Worm (Caenorhabditis elegans) whole organism, mixed stage, embryonic: Measurements from ENCODE around the gene F35E8.1.
"Not testable (repeated sequence)": the region's sequence is repeated elsewhere in the genome, so short reads cannot be mapped to it uniquely, and the experiment has no call there.

Source experiments
- M03D4.4 ChIP-seq: sonication (generic microtip); optimal IDR thresholded peaks from 2 replicates; lab custom pipeline; 2017; ENCODE audit warnings: mild to moderate bottlenecking, missing genetic modification characterization, missing compliant biosample characterization
- blmp-1 ChIP-seq: fragments of 150-350 bp; optimal IDR thresholded peaks from 2 replicates; lab custom pipeline; 2014; ENCODE audit warnings: missing biosample characterization, missing genetic modification characterization
- ceh-39 ChIP-seq: fragments of 150-350 bp; optimal IDR thresholded peaks from 2 replicates; lab custom pipeline; 2014; ENCODE audit warnings: missing biosample characterization, missing genetic modification characterization
- ceh-43 ChIP-seq: fragments of 200-800 bp; sonication (Bioruptor generic); optimal IDR thresholded peaks from 2 replicates; lab custom pipeline; 2018; ENCODE audit warnings: mild to moderate bottlenecking, missing genetic modification characterization, moderate library complexity, missing compliant biosample characterization
- ceh-83 ChIP-seq: fragments of 200-800 bp; sonication (Bioruptor generic); optimal IDR thresholded peaks from 2 replicates; lab custom pipeline; 2018; ENCODE audit warnings: mild to moderate bottlenecking, missing genetic modification characterization, missing compliant biosample characterization
- ces-1 ChIP-seq: fragments of 150-350 bp; optimal IDR thresholded peaks from 2 replicates; lab custom pipeline; 2014; ENCODE audit warnings: missing biosample characterization, missing genetic modification reagents, missing genetic modification characterization
- elt-3 ChIP-seq: fragments of 150-350 bp; optimal IDR thresholded peaks from 2 replicates; lab custom pipeline; 2014; ENCODE audit warnings: missing biosample characterization, missing genetic modification characterization
- flh-1 ChIP-seq: fragments of 200-800 bp; sonication (Bioruptor generic); optimal IDR thresholded peaks from 2 replicates; lab custom pipeline; 2018; ENCODE audit warnings: mild to moderate bottlenecking, missing genetic modification characterization, moderate library complexity, missing compliant biosample characterization
- ham-2 ChIP-seq: fragments of 200-800 bp; sonication (Bioruptor generic); optimal IDR thresholded peaks from 2 replicates; lab custom pipeline; 2018; ENCODE audit warnings: mild to moderate bottlenecking, missing genetic modification characterization, missing compliant biosample characterization
- hlh-1 ChIP-seq: fragments of 150-350 bp; optimal IDR thresholded peaks from 2 replicates; lab custom pipeline; 2014; ENCODE audit warnings: missing biosample characterization, missing genetic modification reagents, missing genetic modification characterization
- lin-32 ChIP-seq: fragments of 200-800 bp; sonication (Bioruptor generic); optimal IDR thresholded peaks from 2 replicates; lab custom pipeline; 2018; ENCODE audit warnings: mild to moderate bottlenecking, missing genetic modification characterization, missing compliant biosample characterization
- lsy-2 ChIP-seq: fragments of 150-350 bp; optimal IDR thresholded peaks from 2 replicates; lab custom pipeline; 2014; ENCODE audit warnings: missing biosample characterization, missing genetic modification characterization
- mab-5 ChIP-seq: fragments of 150-350 bp; optimal IDR thresholded peaks from 2 replicates; lab custom pipeline; 2014; ENCODE audit warnings: missing biosample characterization, missing genetic modification characterization
- mep-1 ChIP-seq: fragments of 150-350 bp; optimal IDR thresholded peaks from 2 replicates; lab custom pipeline; 2017; ENCODE audit warnings: missing biosample characterization, missing genetic modification reagents, missing genetic modification characterization, inconsistent platforms
- nhr-2 ChIP-seq: fragments of 150-350 bp; optimal IDR thresholded peaks from 2 replicates; lab custom pipeline; 2014; ENCODE audit warnings: missing biosample characterization, missing genetic modification characterization
- nhr-237 ChIP-seq: fragments of 150-350 bp; optimal IDR thresholded peaks from 2 replicates; lab custom pipeline; 2014; ENCODE audit warnings: missing biosample characterization, missing genetic modification characterization
- nhr-28 ChIP-seq: fragments of 150-350 bp; optimal IDR thresholded peaks from 2 replicates; lab custom pipeline; 2014; ENCODE audit warnings: missing biosample characterization, missing genetic modification characterization
- nhr-76 ChIP-seq: sonication (generic microtip); optimal IDR thresholded peaks from 2 replicates; lab custom pipeline; 2017; ENCODE audit warnings: missing biosample characterization, missing genetic modification characterization
- sem-2 ChIP-seq: fragments of 200-800 bp; sonication (Bioruptor generic); optimal IDR thresholded peaks from 2 replicates; lab custom pipeline; 2018; ENCODE audit warnings: mild to moderate bottlenecking, missing genetic modification characterization, missing compliant biosample characterization
- sptf-1 ChIP-seq: sonication (generic microtip); optimal IDR thresholded peaks from 2 replicates; lab custom pipeline; 2017; ENCODE audit warnings: mild to moderate bottlenecking, missing genetic modification characterization, moderate library complexity, missing compliant biosample characterization
- tbx-8 ChIP-seq: fragments of 200-800 bp; sonication (Bioruptor generic); optimal IDR thresholded peaks from 2 replicates; lab custom pipeline; 2018; ENCODE audit warnings: mild to moderate bottlenecking, missing genetic modification characterization, moderate library complexity, missing compliant biosample characterization
- unc-120 ChIP-seq: sonication (generic microtip); optimal IDR thresholded peaks from 2 replicates; lab custom pipeline; 2017; ENCODE audit warnings: missing genetic modification characterization, missing compliant biosample characterization; ENCODE audit not compliant: poor library complexity, severe bottlenecking
- unc-39 ChIP-seq: fragments of 150-350 bp; optimal IDR thresholded peaks from 2 replicates; lab custom pipeline; 2014; ENCODE audit warnings: missing biosample characterization, missing genetic modification characterization
- unc-62 ChIP-seq: fragments of 150-350 bp; optimal IDR thresholded peaks from 2 replicates; lab custom pipeline; 2014; ENCODE audit warnings: missing biosample characterization, missing genetic modification reagents, missing genetic modification characterization
- zip-8 ChIP-seq: fragments of 150-350 bp; optimal IDR thresholded peaks from 2 replicates; lab custom pipeline; 2014; ENCODE audit warnings: missing biosample characterization, missing genetic modification characterization

Gene F35E8.1

ce11 chrV:15932390-15932789 lies 27.0 kb upstream of the F35E8.1 start, which contains the start of gene srw-26:
TSS of gene srw-26 (minus strand) at chrV:15932490.
- no peak for TF ChIP-seq zip-8
- no peak for TF ChIP-seq sem-2 (GFP tag; lab: Kevin White, UChicago)

ce11 chrV:15929882-15930281 lies 24.5 kb upstream of the F35E8.1 start, which contains the start of gene srbc-77:
TSS of gene srbc-77 (plus strand) at chrV:15930182.
- not testable (repeated sequence) for TF ChIP-seq unc-62 (GFP tag; lab: Kevin White, UChicago); blmp-1; sem-2 (GFP tag; lab: Kevin White, UChicago)

ce11 chrV:15928325-15928724 lies 22.9 kb upstream of the F35E8.1 start, which contains the start of gene pzf-1:
TSS of gene pzf-1 (minus strand) at chrV:15928425.
- TF ChIP-seq M03D4.4 (tag; lab: Kevin White, UChicago) (no peak), nhr-28 (tag; lab: Kevin White, UChicago) (no peak), lsy-2 (tag; lab: Kevin White, UChicago) (no peak), ceh-43 (GFP tag; lab: Kevin White, UChicago) (no peak), flh-1 (GFP tag; lab: Kevin White, UChicago) (no peak), hlh-1 (no peak), ceh-83 (GFP tag; lab: Kevin White, UChicago) (no peak), nhr-2 (no peak), unc-39 (tag; lab: Kevin White, UChicago) (no peak), sem-2 (GFP tag; lab: Kevin White, UChicago) (no peak), nhr-237 (tag; lab: Kevin White, UChicago) (no peak), elt-3 (tag; lab: Kevin White, UChicago) (no peak), tbx-8 (GFP tag; lab: Kevin White, UChicago) (no peak), unc-120 (tag; lab: Kevin White, UChicago) (no peak), ham-2 (GFP tag; lab: Kevin White, UChicago) (no peak)
- TF ChIP-seq, all 35 proteins: peak for 0

ce11 chrV:15924307-15924706 lies 18.9 kb upstream of the F35E8.1 start, which contains the start of gene nhr-108:
TSS of gene nhr-108 (minus strand) at chrV:15924472.
- TF ChIP-seq unc-120 (tag; lab: Kevin White, UChicago), result no peak
- no peak for TF ChIP-seq ceh-83 (GFP tag; lab: Kevin White, UChicago)
- TF ChIP-seq nhr-237 (tag; lab: Kevin White, UChicago), result no peak
- TF ChIP-seq ces-1 (GFP tag; lab: Kevin White, UChicago), result no peak
- no peak for TF ChIP-seq ceh-43 (GFP tag; lab: Kevin White, UChicago)
- no peak for TF ChIP-seq nhr-76 (tag; lab: Kevin White, UChicago)
- no peak for TF ChIP-seq sem-2 (GFP tag; lab: Kevin White, UChicago)

- TF ChIP-seq lsy-2 (tag; lab: Kevin White, UChicago) (no peak), flh-1 (GFP tag; lab: Kevin White, UChicago) (no peak), nhr-76 (tag; lab: Kevin White, UChicago) (no peak), zip-8 (no peak), sem-2 (GFP tag; lab: Kevin White, UChicago) (no peak), mab-5 (tag; lab: Kevin White, UChicago) (no peak), sptf-1 (no peak), unc-120 (tag; lab: Kevin White, UChicago) (no peak)
Observed at ce11 chrV:15922979-15923378, 17.5 kb upstream of the F35E8.1 start, which contains the start of gene F35E8.13. TSS of gene F35E8.13 (plus strand) at chrV:15923279.

ce11 chrV:15921102-15921501 lies 15.7 kb upstream of the F35E8.1 start, which contains the start of gene cdr-1:
TSS of gene cdr-1 (plus strand) at chrV:15921309.
- TF ChIP-seq mep-1 (tag; lab: Kevin White, UChicago) (no peak), tbx-8 (GFP tag; lab: Kevin White, UChicago) (no peak), ceh-39 (tag; lab: Kevin White, UChicago) (no peak), nhr-76 (tag; lab: Kevin White, UChicago) (no peak)

- TF ChIP-seq lin-32 (no peak), nhr-237 (tag; lab: Kevin White, UChicago) (no peak)
- TF ChIP-seq, all 35 proteins: peak for 0
Observed at ce11 chrV:15920273-15920672, 14.8 kb upstream of the F35E8.1 start, which contains the start of gene F35E8.10. TSS of gene F35E8.10 (minus strand) at chrV:15920373.
